Worm (Caenorhabditis elegans): Measurements from ENCODE around the gene ZK1055.2.

DNA sequence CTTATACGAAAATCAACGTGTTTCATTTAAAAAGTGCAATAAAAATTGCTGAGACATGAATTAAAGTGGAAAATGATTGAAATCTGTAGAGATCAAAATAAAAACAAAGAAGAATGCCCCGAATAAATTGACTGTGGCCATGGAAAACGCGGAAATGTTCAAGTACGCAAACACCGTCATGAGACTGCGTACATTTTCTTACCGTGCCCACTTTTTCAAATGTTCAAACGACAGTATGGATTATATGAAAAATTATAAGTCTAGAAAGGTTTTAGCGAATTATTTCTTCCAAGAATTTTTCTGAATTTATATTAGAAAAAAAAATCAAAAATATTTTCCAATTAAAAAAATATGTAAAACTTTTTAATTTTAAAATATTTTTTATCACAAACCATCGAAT is 21.1 kb downstream of the ZK1055.2 start:
- TF ChIP-seq med-1 (GFP tag; optimal IDR thresholded peaks at IDR 0.05; ENCODE audit: insufficient read depth) (no peak), ztf-29 (GFP tag; IDR thresholded peaks at IDR 0.05) (no peak), cog-1 (tag; optimal IDR thresholded peaks at IDR 0.05) (no peak), ztf-23 (GFP tag; IDR thresholded peaks at IDR 0.05) (no peak), klf-2 (GFP tag; conservative IDR thresholded peaks at IDR 0.05) (no peak), flt-1 (GFP tag; IDR thresholded peaks at IDR 0.05) (no peak), T22C8.4 (GFP tag; IDR thresholded peaks at IDR 0.05) (no peak), ref-1 (GFP tag; conservative IDR thresholded peaks at IDR 0.05) (no peak), tab-1 (GFP tag; IDR thresholded peaks at IDR 0.05) (no peak)

Data from whole organism, midembryonic.